Worm (Caenorhabditis elegans): ENCODE data around the gene srg-27.
A peak's percentile ranks its signal among the peaks of the same experiment; 100 is the strongest.

srg-27 gene

ce11 chrV:5312453-5312852 lies 27.1 kb upstream of the srg-27 start, which contains the start of gene C10G8.3:
TSS of gene C10G8.3 (plus strand) at chrV:5312753.
- TF ChIP-seq tbx-37 (GFP tag; conservative IDR thresholded peaks at IDR 0.05) = no peak
- no peak for TF ChIP-seq F13C5.2 (tag; optimal IDR thresholded peaks at IDR 0.05)
- no peak for TF ChIP-seq ets-7 (tag; optimal IDR thresholded peaks at IDR 0.05)
- TF ChIP-seq B0310.2 (tag; optimal IDR thresholded peaks at IDR 0.05) = no peak
- no peak for TF ChIP-seq hnd-1 (tag; optimal IDR thresholded peaks at IDR 0.05)

ce11 chrV:5314104-5314503 lies 25.5 kb upstream of the srg-27 start, which contains the start of gene C10G8.2:
TSS of gene C10G8.2 (plus strand) at chrV:5314404.
- TF ChIP-seq sea-1 (GFP tag; conservative IDR thresholded peaks at IDR 0.05) (no peak), tra-4 (tag; optimal IDR thresholded peaks at IDR 0.05) (no peak), ceh-13 (GFP tag; optimal IDR thresholded peaks at IDR 0.05) (no peak), ceh-36 (tag; optimal IDR thresholded peaks at IDR 0.05) (no peak), F13C5.2 (tag; optimal IDR thresholded peaks at IDR 0.05) (no peak), B0310.2 (tag; optimal IDR thresholded peaks at IDR 0.05) (no peak), hnd-1 (tag; optimal IDR thresholded peaks at IDR 0.05) (no peak), hmg-4 (GFP tag; optimal IDR thresholded peaks at IDR 0.05) (no peak), tbx-11 (GFP tag; IDR thresholded peaks at IDR 0.05) (no peak), scrt-1 (GFP tag; IDR thresholded peaks at IDR 0.05) (no peak), ets-7 (tag; optimal IDR thresholded peaks at IDR 0.05) (no peak), aly-1 (tag; optimal IDR thresholded peaks at IDR 0.05) (no peak), hmbx-1 (tag; optimal IDR thresholded peaks at IDR 0.05) (no peak), pes-1 (GFP tag; IDR thresholded peaks at IDR 0.05) (no peak), ama-1 (optimal IDR thresholded peaks at IDR 0.05) (no peak), tbx-37 (GFP tag; conservative IDR thresholded peaks at IDR 0.05) (no peak), flt-1 (GFP tag; IDR thresholded peaks at IDR 0.05) (no peak)

ce11 chrV:5318349-5318748 lies 21.2 kb upstream of the srg-27 start:
- TF ChIP-seq ceh-36 (tag; optimal IDR thresholded peaks at IDR 0.05) (no peak), sea-1 (GFP tag; conservative IDR thresholded peaks at IDR 0.05) (no peak), pes-1 (GFP tag; IDR thresholded peaks at IDR 0.05) (no peak), B0310.2 (tag; optimal IDR thresholded peaks at IDR 0.05) (no peak), scrt-1 (GFP tag; IDR thresholded peaks at IDR 0.05) (no peak), tbx-11 (GFP tag; IDR thresholded peaks at IDR 0.05) (no peak), tra-4 (tag; optimal IDR thresholded peaks at IDR 0.05) (no peak), hnd-1 (tag; optimal IDR thresholded peaks at IDR 0.05) (no peak), tbx-37 (GFP tag; conservative IDR thresholded peaks at IDR 0.05) (no peak), flt-1 (GFP tag; IDR thresholded peaks at IDR 0.05) (no peak), hmbx-1 (tag; optimal IDR thresholded peaks at IDR 0.05) (no peak), ets-7 (tag; optimal IDR thresholded peaks at IDR 0.05) (no peak)

- TF ChIP-seq ama-1 (optimal IDR thresholded peaks at IDR 0.05) (no peak), scrt-1 (GFP tag; IDR thresholded peaks at IDR 0.05) (0 out of 2 replicates have a peak, but pooled peaks have one; percentile 45)
These were observed 20.1 kb upstream of the srg-27 start, which contains the start of gene ceh-34 for ce11 chrV:5319477-5319876. TSS of gene ceh-34 (minus strand) at chrV:5319577.

ce11 chrV:5322815-5323214 lies 16.8 kb upstream of the srg-27 start:
- TF ChIP-seq ama-1 (optimal IDR thresholded peaks at IDR 0.05) (no peak), hnd-1 (tag; optimal IDR thresholded peaks at IDR 0.05) (no peak), ceh-36 (tag; optimal IDR thresholded peaks at IDR 0.05) (no peak), flt-1 (GFP tag; IDR thresholded peaks at IDR 0.05) (no peak), pes-1 (GFP tag; IDR thresholded peaks at IDR 0.05) (no peak), hmbx-1 (tag; optimal IDR thresholded peaks at IDR 0.05) (no peak), sea-1 (GFP tag; conservative IDR thresholded peaks at IDR 0.05) (no peak), scrt-1 (GFP tag; IDR thresholded peaks at IDR 0.05) (no peak), tbx-11 (GFP tag; IDR thresholded peaks at IDR 0.05) (no peak), aly-1 (tag; optimal IDR thresholded peaks at IDR 0.05) (no peak), ets-7 (tag; optimal IDR thresholded peaks at IDR 0.05) (no peak), tra-4 (tag; optimal IDR thresholded peaks at IDR 0.05) (no peak), B0310.2 (tag; optimal IDR thresholded peaks at IDR 0.05) (no peak)

ce11 chrV:5324566-5324965 lies 15.0 kb upstream of the srg-27 start, which contains the start of gene ceh-33:
TSS of gene ceh-33 (minus strand) at chrV:5324666.
- TF ChIP-seq tbx-37 (GFP tag; conservative IDR thresholded peaks at IDR 0.05) (no peak), ceh-13 (GFP tag; optimal IDR thresholded peaks at IDR 0.05) (no peak), hnd-1 (tag; optimal IDR thresholded peaks at IDR 0.05) (no peak), ama-1 (optimal IDR thresholded peaks at IDR 0.05) (no peak), B0310.2 (tag; optimal IDR thresholded peaks at IDR 0.05) (no peak), hmbx-1 (tag; optimal IDR thresholded peaks at IDR 0.05) (no peak), hmg-4 (GFP tag; optimal IDR thresholded peaks at IDR 0.05) (no peak), sea-1 (GFP tag; conservative IDR thresholded peaks at IDR 0.05) (no peak), F13C5.2 (tag; optimal IDR thresholded peaks at IDR 0.05) (no peak), ceh-36 (tag; optimal IDR thresholded peaks at IDR 0.05) (no peak), pes-1 (GFP tag; IDR thresholded peaks at IDR 0.05) (no peak), tbx-11 (GFP tag; IDR thresholded peaks at IDR 0.05) (no peak), flt-1 (GFP tag; IDR thresholded peaks at IDR 0.05) (no peak), scrt-1 (GFP tag; IDR thresholded peaks at IDR 0.05) (no peak), tra-4 (tag; optimal IDR thresholded peaks at IDR 0.05) (no peak), aly-1 (tag; optimal IDR thresholded peaks at IDR 0.05) (no peak), ets-7 (tag; optimal IDR thresholded peaks at IDR 0.05) (no peak)

- TF ChIP-seq pes-1 (GFP tag; IDR thresholded peaks at IDR 0.05) (no peak), ets-7 (tag; optimal IDR thresholded peaks at IDR 0.05) (no peak), F13C5.2 (tag; optimal IDR thresholded peaks at IDR 0.05) (no peak), scrt-1 (GFP tag; IDR thresholded peaks at IDR 0.05) (no peak), hnd-1 (tag; optimal IDR thresholded peaks at IDR 0.05) (no peak), ceh-13 (GFP tag; optimal IDR thresholded peaks at IDR 0.05) (no peak), flt-1 (GFP tag; IDR thresholded peaks at IDR 0.05) (no peak), ama-1 (optimal IDR thresholded peaks at IDR 0.05) (no peak), hmg-4 (GFP tag; optimal IDR thresholded peaks at IDR 0.05) (no peak), B0310.2 (tag; optimal IDR thresholded peaks at IDR 0.05) (no peak), ceh-36 (tag; optimal IDR thresholded peaks at IDR 0.05) (no peak)
These were observed 11.3 kb upstream of the srg-27 start, which contains the start of gene C10G8.8 for ce11 chrV:5328314-5328713. TSS of gene C10G8.8 (minus strand) at chrV:5328414.
